Fruit fly (Drosophila melanogaster) whole organism, pupa: Measurements from ENCODE around the gene HipHop.

Experiments used
- CG32121 ChIP-seq: fragments of 200-800 bp; sonication (Bioruptor generic); IDR thresholded peaks from 2 replicates; pipeline ENCODE4 v1.3.6; 2022; ENCODE audit warnings: missing biosample characterization, missing genetic modification characterization
- CG34367 ChIP-seq: fragments of 200-800 bp; sonication (Bioruptor generic); optimal IDR thresholded peaks from 2 replicates; lab custom pipeline; 2018; ENCODE audit warnings: missing biosample characterization, mild to moderate bottlenecking, missing genetic modification characterization
- D1 ChIP-seq: fragments of 200-800 bp; sonication (Bioruptor generic); optimal IDR thresholded peaks from 2 replicates; lab custom pipeline; 2018; ENCODE audit warnings: missing biosample characterization, mild to moderate bottlenecking, missing genetic modification characterization, moderate library complexity
- Ets98B ChIP-seq: fragments of 200-800 bp; sonication (Bioruptor generic); IDR thresholded peaks from 2 replicates; pipeline ENCODE4 v1.3.6; 2022; ENCODE audit warnings: missing biosample characterization, missing genetic modification characterization
- gl ChIP-seq: fragments of 200-800 bp; sonication (Bioruptor generic); optimal IDR thresholded peaks from 2 replicates; lab custom pipeline; 2018; ENCODE audit warnings: missing biosample characterization, mild to moderate bottlenecking, missing genetic modification characterization

- no peak for TF ChIP-seq D1 (tag; lab: Kevin White, UChicago)
- TF ChIP-seq gl (tag; lab: Kevin White, UChicago), result no peak
- TF ChIP-seq CG32121 (GFP tag; lab: Robert Waterston, UW), result no peak
- no peak for TF ChIP-seq Ets98B (GFP tag; lab: Robert Waterston, UW)
- TF ChIP-seq CG34367 (tag; lab: Kevin White, UChicago), result no peak
Measured at dm6 chr3L:18832195-18832594, 11.2 kb downstream of the HipHop start.
